Worm (Caenorhabditis elegans) whole organism, L4/young adult: ENCODE data around the gene dcaf-13.

ENCODE experiments used
- W03F9.2 ChIP-seq: fragments of 150-350 bp; optimal IDR thresholded peaks from 2 replicates; lab custom pipeline; 2014; ENCODE audit warnings: missing biosample characterization, missing genetic modification characterization
- dao-5 ChIP-seq: sonication (generic microtip); optimal IDR thresholded peaks from 2 replicates; lab custom pipeline; 2016; ENCODE audit warnings: missing genotype, missing genetic modification characterization, moderate library complexity, missing compliant biosample characterization
- him-1 ChIP-seq: sonication (generic microtip); optimal IDR thresholded peaks from 2 replicates; lab custom pipeline; 2016; ENCODE audit warnings: missing genotype, missing genetic modification reagents, missing genetic modification characterization, missing compliant biosample characterization

- TF ChIP-seq W03F9.2 (tag; lab: Kevin White, UChicago): no peak
- no peak for TF ChIP-seq him-1 (tag; lab: Kevin White, UChicago)
- TF ChIP-seq dao-5 (tag; lab: Kevin White, UChicago): no peak
These were observed 16.6 kb upstream of the dcaf-13 start for ce11 chrII:4441278-4441677.
